Worm (Caenorhabditis elegans) whole organism, early embryonic: Measurements from ENCODE around the gene memo-1.

Experiments
- B0310.2 ChIP-seq: sonication (generic microtip); optimal IDR thresholded peaks from 2 replicates; lab custom pipeline; 2016; ENCODE audit warnings: mild to moderate bottlenecking, missing genetic modification characterization, missing compliant biosample characterization
- F13C5.2 ChIP-seq: sonication (generic microtip); optimal IDR thresholded peaks from 2 replicates; lab custom pipeline; 2017; ENCODE audit warnings: mild to moderate bottlenecking, missing genetic modification characterization, inconsistent platforms, missing compliant biosample characterization
- aly-1 ChIP-seq: sonication (generic microtip); optimal IDR thresholded peaks from 2 replicates; lab custom pipeline; 2016; ENCODE audit warnings: missing genetic modification characterization, missing compliant biosample characterization
- ama-1 ChIP-seq: fragments of 150-350 bp; optimal IDR thresholded peaks from 2 replicates; lab custom pipeline; 2014
- ceh-36 ChIP-seq: sonication (generic microtip); optimal IDR thresholded peaks from 2 replicates; lab custom pipeline; 2016; ENCODE audit warnings: missing genetic modification characterization, inconsistent platforms, missing compliant biosample characterization
- ets-7 ChIP-seq: sonication (generic microtip); optimal IDR thresholded peaks from 2 replicates; lab custom pipeline; 2016; ENCODE audit warnings: missing genotype, missing genetic modification characterization, missing compliant biosample characterization
- flt-1 ChIP-seq: fragments of 200-800 bp; sonication (Bioruptor generic); IDR thresholded peaks from 2 replicates; pipeline ENCODE4 v1.3.6; 2022; ENCODE audit warnings: missing genetic modification characterization, missing compliant biosample characterization
- hmg-4 ChIP-seq: fragments of 200-800 bp; sonication (Bioruptor generic); optimal IDR thresholded peaks from 2 replicates; lab custom pipeline; 2018; ENCODE audit warnings: mild to moderate bottlenecking, missing genetic modification characterization, missing compliant biosample characterization
- hnd-1 ChIP-seq: sonication (generic microtip); optimal IDR thresholded peaks from 2 replicates; lab custom pipeline; 2016; ENCODE audit warnings: missing genetic modification characterization, missing compliant biosample characterization
- pes-1 ChIP-seq: fragments of 200-800 bp; sonication (Bioruptor generic); IDR thresholded peaks from 2 replicates; pipeline ENCODE4 v1.3.6; 2022; ENCODE audit warnings: missing genetic modification reagents, missing genetic modification characterization, missing compliant biosample characterization
- sea-1 ChIP-seq: fragments of 200-800 bp; sonication (Bioruptor generic); conservative IDR thresholded peaks from 2 replicates; pipeline ENCODE4 v1.3.6; 2022; ENCODE audit warnings: missing genetic modification characterization, missing compliant biosample characterization
- tbx-11 ChIP-seq: fragments of 200-800 bp; sonication (Bioruptor generic); IDR thresholded peaks from 2 replicates; pipeline ENCODE4 v1.3.6; 2022; ENCODE audit warnings: missing genetic modification characterization, missing compliant biosample characterization
- tbx-37 ChIP-seq: fragments of 200-800 bp; sonication (Bioruptor generic); conservative IDR thresholded peaks from 2 replicates; pipeline ENCODE4 v1.3.6; 2022; ENCODE audit warnings: missing genetic modification reagents, missing genetic modification characterization, missing compliant biosample characterization
- tra-4 ChIP-seq: sonication (generic microtip); optimal IDR thresholded peaks from 2 replicates; lab custom pipeline; 2017; ENCODE audit warnings: missing genetic modification characterization, missing compliant biosample characterization

DNA sequence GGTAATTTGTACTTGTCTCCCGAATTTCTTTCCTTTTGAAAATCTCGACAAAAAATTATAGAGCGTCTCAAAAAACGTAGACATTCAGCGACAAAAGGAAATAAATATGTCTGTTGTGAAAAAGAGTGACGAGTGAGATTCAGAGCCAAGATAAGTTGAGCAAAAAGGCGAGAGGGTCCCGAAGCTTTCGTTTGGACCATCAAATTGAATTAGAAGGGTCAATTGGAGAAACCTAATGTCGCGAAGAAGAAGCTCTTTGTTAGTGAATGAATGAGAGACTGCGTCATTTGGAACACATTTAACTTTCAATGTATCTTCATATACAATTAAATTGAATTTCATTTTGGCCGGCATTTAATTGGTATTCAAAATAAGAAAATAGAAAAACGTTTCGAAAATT is 30.5 kb downstream of the memo-1 start:
- TF ChIP-seq ama-1 (lab: Kevin White, UChicago) (no peak), hnd-1 (tag; lab: Kevin White, UChicago) (no peak), sea-1 (no peak), pes-1 (no peak), tbx-37 (GFP tag; lab: Robert Waterston, UW) (no peak), tra-4 (tag; lab: Kevin White, UChicago) (no peak), F13C5.2 (tag; lab: Kevin White, UChicago) (no peak), B0310.2 (tag; lab: Kevin White, UChicago) (no peak), tbx-11 (GFP tag; lab: Robert Waterston, UW) (no peak), flt-1 (GFP tag; lab: Robert Waterston, UW) (no peak), hmg-4 (GFP tag; lab: Kevin White, UChicago) (no peak), aly-1 (no peak), ets-7 (tag; lab: Kevin White, UChicago) (no peak), ceh-36 (tag; lab: Kevin White, UChicago) (no peak)
